Worm (Caenorhabditis elegans) whole organism, L2 larva: Measurements from ENCODE around the gene C05E7.3.

Experiments used
- ama-1 ChIP-seq: fragments of 150-350 bp; optimal IDR thresholded peaks from 2 replicates; lab custom pipeline; 2018; ENCODE audit warnings: inconsistent platforms
- blmp-1 ChIP-seq: sonication (generic microtip); optimal IDR thresholded peaks from 2 replicates; lab custom pipeline; 2017; ENCODE audit warnings: missing genetic modification characterization, mild to moderate bottlenecking, missing compliant biosample characterization, antibody characterized with exemption, moderate library complexity; ENCODE audit not compliant: insufficient read depth
- mdl-1 ChIP-seq, 2 experiments: fragments of 150-350 bp in 1 of 2; sonication (generic microtip) in 1 of 2; optimal IDR thresholded peaks; 2 replicates each; lab custom pipeline; 2017; ENCODE audit warnings: missing biosample characterization in 2 of 2, missing genetic modification characterization in 2 of 2
- nhr-25 ChIP-seq: fragments of 150-350 bp; sonication (generic microtip); optimal IDR thresholded peaks from 3 replicates; lab custom pipeline; 2014; ENCODE audit warnings: missing biosample characterization, missing genetic modification characterization
- nhr-6 ChIP-seq: fragments of 150-350 bp; optimal IDR thresholded peaks from 2 replicates; lab custom pipeline; 2014; ENCODE audit warnings: missing biosample characterization, missing genetic modification characterization
- sma-3 ChIP-seq: sonication (generic microtip); optimal IDR thresholded peaks from 2 replicates; lab custom pipeline; 2016; ENCODE audit warnings: missing genetic modification reagents, missing genetic modification characterization, missing compliant biosample characterization
- snpc-4 ChIP-seq: fragments of 150-350 bp; optimal IDR thresholded peaks from 2 replicates; lab custom pipeline; 2014; ENCODE audit warnings: missing biosample characterization, missing genetic modification characterization

- TF ChIP-seq sma-3 (GFP tag; lab: Kevin White, UChicago) (no peak), nhr-6 (no peak), ama-1 (lab: Kevin White, UChicago) (no peak), snpc-4 (tag; lab: Kevin White, UChicago) (no peak), nhr-25 (tag; lab: Kevin White, UChicago) (no peak), blmp-1 (tag; lab: Kevin White, UChicago) (no peak), mdl-1 (tag; optimal IDR thresholded peaks at IDR 0.05; lab: Kevin White, UChicago) (no peak)
Observed at ce11 chrX:12981393-12981792, 35.0 kb upstream of the C05E7.3 start, which contains the start of gene scav-4.
